Worm (Caenorhabditis elegans): ENCODE measurements around the gene F54D5.5.
A peak's percentile ranks its signal among the peaks of the same experiment; 100 is the strongest.

Gene F54D5.5

ce11 chrII:11534429-11535099, 32.3 kb downstream of the F54D5.5 start, which contains the start of gene Y62F5A.12 (continued):
- TF ChIP-seq grh-1 (GFP tag; IDR thresholded peaks at IDR 0.05): peak; percentile 58
- peak; percentile 86 for TF ChIP-seq nhr-20 (tag; optimal IDR thresholded peaks at IDR 0.05)
- peak; percentile 82 for TF ChIP-seq lin-15B (tag; optimal IDR thresholded peaks at IDR 0.05)
- peak in 2 of 6 experiments; percentile 11 to 13 for TF ChIP-seq elt-3 (tag; optimal IDR thresholded peaks at IDR 0.05)
- TF ChIP-seq efl-1 (optimal IDR thresholded peaks at IDR 0.05): peak; percentile 82 to 90
- peak; percentile 87 to 99 for TF ChIP-seq efl-1 (GFP tag; optimal IDR thresholded peaks at IDR 0.05 in 1 of 2)
- peak; percentile 42 for TF ChIP-seq skn-1 (tag; optimal IDR thresholded peaks at IDR 0.05)
- peak; percentile 90 for TF ChIP-seq fkh-8 (tag; optimal IDR thresholded peaks at IDR 0.05)
- peak; percentile 20 for TF ChIP-seq hlh-4 (tag; optimal IDR thresholded peaks at IDR 0.05)

ce11 chrII:11533716-11534115, 33.1 kb downstream of the F54D5.5 start, which contains the start of gene mdt-8:
Gene mdt-8 (minus strand): TSS chrII:11533816.
- no peak for TF ChIP-seq unc-130 (tag; optimal IDR thresholded peaks at IDR 0.05)
- TF ChIP-seq skn-1 (tag; optimal IDR thresholded peaks at IDR 0.05): no peak
- TF ChIP-seq aly-2 (tag; optimal IDR thresholded peaks at IDR 0.05): no peak
- no peak for TF ChIP-seq egl-13 (tag; optimal IDR thresholded peaks at IDR 0.05)

ce11 chrII:11526954-11527353, 39.9 kb downstream of the F54D5.5 start, which contains the start of gene age-1:
Gene age-1 (minus strand): TSS chrII:11527054.
- no peak for TF ChIP-seq F16B12.6 (tag; optimal IDR thresholded peaks at IDR 0.05)
- no peak for TF ChIP-seq elt-2 (tag; optimal IDR thresholded peaks at IDR 0.05)
- no peak for TF ChIP-seq efl-1 (optimal IDR thresholded peaks at IDR 0.05)
- no peak for TF ChIP-seq efl-1 (GFP tag; optimal IDR thresholded peaks at IDR 0.05 in 1 of 2)
- no peak for TF ChIP-seq xbp-1 (tag; optimal IDR thresholded peaks at IDR 0.05)
- no peak for TF ChIP-seq ets-5 (GFP tag; IDR thresholded peaks at IDR 0.05)
- TF ChIP-seq mdl-1 (tag; optimal IDR thresholded peaks at IDR 0.05): no peak
- no peak for TF ChIP-seq irx-1 (tag; optimal IDR thresholded peaks at IDR 0.05)

- TF ChIP-seq nhr-77 (tag; optimal IDR thresholded peaks at IDR 0.05): no peak
- no peak for TF ChIP-seq irx-1 (tag; optimal IDR thresholded peaks at IDR 0.05)
- no peak for TF ChIP-seq nhr-90 (tag; optimal IDR thresholded peaks at IDR 0.05; ENCODE audit: poor library complexity)
- no peak for TF ChIP-seq hlh-17 (GFP tag; optimal IDR thresholded peaks at IDR 0.05; ENCODE audit: borderline replicate concordance)
Measured at ce11 chrII:11521300-11521699, 45.5 kb downstream of the F54D5.5 start, which contains the start of gene Y62F5A.10. Gene Y62F5A.10 (plus strand): TSS chrII:11521600.

- TF ChIP-seq ces-1 (GFP tag; optimal IDR thresholded peaks at IDR 0.05) (no peak), vab-15 (tag; optimal IDR thresholded peaks at IDR 0.05) (no peak), nhr-20 (tag; optimal IDR thresholded peaks at IDR 0.05) (no peak), nhr-12 (tag; optimal IDR thresholded peaks at IDR 0.05) (no peak), zip-4 (GFP tag; optimal IDR thresholded peaks at IDR 0.05) (no peak), pax-3 (tag; optimal IDR thresholded peaks at IDR 0.05) (no peak), ceh-82 (tag; optimal IDR thresholded peaks at IDR 0.05) (no peak), ceh-88 (GFP tag; IDR thresholded peaks at IDR 0.05) (no peak), unc-86 (tag; optimal IDR thresholded peaks at IDR 0.05) (no peak), sup-37 (GFP tag; optimal IDR thresholded peaks at IDR 0.05) (no peak), mdl-1 (tag; optimal IDR thresholded peaks at IDR 0.05) (no peak), lir-3 (tag; optimal IDR thresholded peaks at IDR 0.05; ENCODE audit: poor library complexity) (no peak), mef-2 (tag; optimal IDR thresholded peaks at IDR 0.05) (no peak), snpc-4 (tag; optimal IDR thresholded peaks at IDR 0.05) (no peak), xbp-1 (tag; optimal IDR thresholded peaks at IDR 0.05) (no peak), aly-2 (tag; optimal IDR thresholded peaks at IDR 0.05) (no peak), tbx-2 (tag; optimal IDR thresholded peaks at IDR 0.05) (no peak)
Measured at ce11 chrII:11518184-11518583, 48.6 kb downstream of the F54D5.5 start, which contains the start of gene B0334.10. Gene B0334.10 (plus strand): TSS chrII:11518484.

All from whole organism, L1 larva.